Worm (Caenorhabditis elegans) whole organism, L2 larva: ENCODE data around the gene gcy-9.

Experiments used
- C34F6.9 ChIP-seq: fragments of 150-350 bp; optimal IDR thresholded peaks from 2 replicates; lab custom pipeline; 2014; ENCODE audit warnings: missing biosample characterization, missing genetic modification characterization
- F13H6.1 ChIP-seq: sonication (generic microtip); optimal IDR thresholded peaks from 2 replicates; lab custom pipeline; 2016; ENCODE audit warnings: missing genetic modification characterization, missing compliant biosample characterization
- R02D3.7 ChIP-seq: fragments of 150-350 bp; optimal IDR thresholded peaks from 2 replicates; lab custom pipeline; 2014; ENCODE audit warnings: missing biosample characterization, missing genetic modification characterization
- Y55F3AM.14 ChIP-seq: fragments of 200-800 bp; sonication (Bioruptor generic); optimal IDR thresholded peaks from 2 replicates; lab custom pipeline; 2018; ENCODE audit warnings: mild to moderate bottlenecking, missing genetic modification characterization, missing compliant biosample characterization
- alr-1 ChIP-seq: fragments of 150-350 bp; optimal IDR thresholded peaks from 2 replicates; lab custom pipeline; 2014; ENCODE audit warnings: missing biosample characterization, missing genetic modification characterization
- aly-2 ChIP-seq: fragments of 150-350 bp; optimal IDR thresholded peaks from 2 replicates; lab custom pipeline; 2014; ENCODE audit warnings: missing biosample characterization, missing genetic modification characterization
- ama-1 ChIP-seq: fragments of 150-350 bp; optimal IDR thresholded peaks from 2 replicates; lab custom pipeline; 2018; ENCODE audit warnings: inconsistent platforms
- blmp-1 ChIP-seq: sonication (generic microtip); optimal IDR thresholded peaks from 2 replicates; lab custom pipeline; 2017; ENCODE audit warnings: missing genetic modification characterization, mild to moderate bottlenecking, missing compliant biosample characterization, antibody characterized with exemption, moderate library complexity; ENCODE audit not compliant: insufficient read depth
- ceh-82 ChIP-seq: fragments of 150-350 bp; optimal IDR thresholded peaks from 2 replicates; lab custom pipeline; 2014; ENCODE audit warnings: missing biosample characterization, missing genetic modification characterization
- crh-2 ChIP-seq: sonication (generic microtip); optimal IDR thresholded peaks from 2 replicates; lab custom pipeline; 2017; ENCODE audit warnings: missing biosample characterization, missing genetic modification characterization
- elt-3 ChIP-seq: sonication (generic microtip); optimal IDR thresholded peaks from 2 replicates; lab custom pipeline; 2017; ENCODE audit warnings: missing biosample characterization, missing genetic modification characterization
- fos-1 ChIP-seq: fragments of 150-350 bp; optimal IDR thresholded peaks from 2 replicates; lab custom pipeline; 2014; ENCODE audit warnings: missing biosample characterization, missing genetic modification characterization
- gmeb-1 ChIP-seq: fragments of 150-350 bp; optimal IDR thresholded peaks from 2 replicates; lab custom pipeline; 2014; ENCODE audit warnings: missing biosample characterization, missing genetic modification characterization
- lin-11 ChIP-seq: fragments of 150-350 bp; sonication (generic microtip); optimal IDR thresholded peaks from 2 replicates; lab custom pipeline; 2014; ENCODE audit warnings: missing biosample characterization, missing genetic modification characterization, inconsistent platforms, mixed read lengths
- lsy-2 ChIP-seq, 2 experiments: fragments of 150-350 bp in 1 of 2; sonication (generic microtip) in 1 of 2; optimal IDR thresholded peaks; 2 replicates each; lab custom pipeline; 2014 to 2017; ENCODE audit warnings: missing biosample characterization in 2 of 2, missing genetic modification characterization in 2 of 2
- mab-5 ChIP-seq: fragments of 150-350 bp; optimal IDR thresholded peaks from 2 replicates; lab custom pipeline; 2014; ENCODE audit warnings: missing biosample characterization, missing genetic modification characterization
- mdl-1 ChIP-seq, 2 experiments: fragments of 150-350 bp in 1 of 2; sonication (generic microtip) in 1 of 2; optimal IDR thresholded peaks; 2 replicates each; lab custom pipeline; 2017; ENCODE audit warnings: missing biosample characterization in 2 of 2, missing genetic modification characterization in 2 of 2
- nhr-10 ChIP-seq: sonication (generic microtip); optimal IDR thresholded peaks from 2 replicates; lab custom pipeline; 2017; ENCODE audit warnings: missing biosample characterization, missing genetic modification characterization
- nhr-11 ChIP-seq: fragments of 150-350 bp; optimal IDR thresholded peaks from 2 replicates; lab custom pipeline; 2014; ENCODE audit warnings: missing biosample characterization, missing genetic modification characterization
- nhr-129 ChIP-seq: fragments of 150-350 bp; optimal IDR thresholded peaks from 2 replicates; lab custom pipeline; 2014; ENCODE audit warnings: missing biosample characterization, missing genetic modification characterization
- nhr-21 ChIP-seq: fragments of 150-350 bp; optimal IDR thresholded peaks from 2 replicates; lab custom pipeline; 2014; ENCODE audit warnings: missing biosample characterization, missing genetic modification characterization
- nhr-23 ChIP-seq: fragments of 150-350 bp; optimal IDR thresholded peaks from 2 replicates; lab custom pipeline; 2014; ENCODE audit warnings: missing biosample characterization, missing genetic modification reagents, missing genetic modification characterization
- nhr-237 ChIP-seq: fragments of 150-350 bp; optimal IDR thresholded peaks from 2 replicates; lab custom pipeline; 2014; ENCODE audit warnings: missing biosample characterization, missing genetic modification characterization
- nhr-25 ChIP-seq: fragments of 150-350 bp; sonication (generic microtip); optimal IDR thresholded peaks from 3 replicates; lab custom pipeline; 2014; ENCODE audit warnings: missing biosample characterization, missing genetic modification characterization
- nhr-6 ChIP-seq: fragments of 150-350 bp; optimal IDR thresholded peaks from 2 replicates; lab custom pipeline; 2014; ENCODE audit warnings: missing biosample characterization, missing genetic modification characterization
- peb-1 ChIP-seq: fragments of 150-350 bp; optimal IDR thresholded peaks from 2 replicates; lab custom pipeline; 2014; ENCODE audit warnings: missing biosample characterization, missing genetic modification characterization
- sem-4 ChIP-seq: fragments of 150-350 bp; optimal IDR thresholded peaks from 2 replicates; lab custom pipeline; 2014; ENCODE audit warnings: missing biosample characterization, missing genetic modification reagents, missing genetic modification characterization
- skn-1 ChIP-seq: sonication (generic microtip); optimal IDR thresholded peaks from 2 replicates; lab custom pipeline; 2017; ENCODE audit warnings: missing biosample characterization, missing genetic modification characterization
- sma-9 ChIP-seq, 2 experiments: fragments of 150-350 bp in 1 of 2; sonication (generic microtip) in 1 of 2; optimal IDR thresholded peaks; 2 replicates each; lab custom pipeline; 2014 to 2016; ENCODE audit warnings: missing genetic modification characterization in 2 of 2, mild to moderate bottlenecking in 1 of 2, missing biosample characterization in 1 of 2, missing compliant biosample characterization in 1 of 2, missing genetic modification reagents in 1 of 2, moderate library complexity in 1 of 2
- snpc-4 ChIP-seq: fragments of 150-350 bp; optimal IDR thresholded peaks from 2 replicates; lab custom pipeline; 2014; ENCODE audit warnings: missing biosample characterization, missing genetic modification characterization
- unc-39 ChIP-seq: fragments of 150-350 bp; optimal IDR thresholded peaks from 2 replicates; lab custom pipeline; 2014; ENCODE audit warnings: missing biosample characterization, missing genetic modification characterization
- unc-62 ChIP-seq: fragments of 150-350 bp; optimal IDR thresholded peaks from 2 replicates; lab custom pipeline; 2014; ENCODE audit warnings: missing biosample characterization, missing genetic modification reagents, missing genetic modification characterization
- zag-1 ChIP-seq: fragments of 150-350 bp; optimal IDR thresholded peaks from 2 replicates; lab custom pipeline; 2014; ENCODE audit warnings: missing biosample characterization, missing genetic modification characterization
- ztf-11 ChIP-seq: sonication (generic microtip); optimal IDR thresholded peaks from 2 replicates; lab custom pipeline; 2017; ENCODE audit warnings: missing biosample characterization, missing genetic modification characterization
- ztf-4 ChIP-seq: fragments of 150-350 bp; optimal IDR thresholded peaks from 2 replicates; lab custom pipeline; 2014; ENCODE audit warnings: missing biosample characterization, missing genetic modification characterization

The gcy-9 gene

DNA sequence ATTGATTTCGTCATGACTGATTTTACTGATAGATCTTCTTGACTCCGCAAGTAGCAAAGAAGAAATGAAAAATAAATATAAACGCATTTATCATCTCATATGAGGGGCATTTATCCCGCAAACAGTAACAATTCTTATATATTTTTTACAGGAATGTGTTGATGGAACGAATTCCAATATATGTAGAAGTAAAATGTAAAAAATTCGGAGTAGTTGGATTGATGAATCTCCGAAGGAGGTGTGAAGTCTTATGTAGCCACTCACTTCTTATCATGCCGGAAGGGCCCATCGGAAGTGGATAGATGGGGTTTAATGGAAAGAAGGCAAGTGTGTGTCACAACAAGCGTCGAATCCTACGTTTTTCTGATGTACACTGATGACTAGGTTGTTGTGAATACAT lies at the start of gene gcy-9:
Gene gcy-9 (minus strand): TSS at position 101 of the 400 bp plus-strand sequence.
- no peak for TF ChIP-seq mab-5 (tag; lab: Kevin White, UChicago)
- TF ChIP-seq ama-1, result no peak
- TF ChIP-seq nhr-6 (tag; lab: Kevin White, UChicago), result no peak
- TF ChIP-seq ztf-11, result no peak
- TF ChIP-seq nhr-23 (tag; lab: Kevin White, UChicago), result no peak
- TF ChIP-seq crh-2, result no peak
- TF ChIP-seq elt-3 (tag; lab: Kevin White, UChicago), result no peak
- no peak for TF ChIP-seq nhr-10 (tag; lab: Kevin White, UChicago)
- no peak for TF ChIP-seq sma-9 (GFP tag; optimal IDR thresholded peaks at IDR 0.05; lab: Kevin White, UChicago)
- TF ChIP-seq sma-9 (tag; optimal IDR thresholded peaks at IDR 0.05; lab: Kevin White, UChicago), result no peak
- TF ChIP-seq ztf-4, result no peak
- no peak for TF ChIP-seq R02D3.7
- no peak for TF ChIP-seq peb-1
- no peak for TF ChIP-seq aly-2 (tag; lab: Kevin White, UChicago)
- TF ChIP-seq F13H6.1, result no peak

- TF ChIP-seq sma-9 (GFP tag; optimal IDR thresholded peaks at IDR 0.05; lab: Kevin White, UChicago), result peak; percentile 6
- no peak for TF ChIP-seq sma-9 (tag; optimal IDR thresholded peaks at IDR 0.05; lab: Kevin White, UChicago)
- no peak for TF ChIP-seq crh-2
Observed at ce11 chrX:11386903-11387302, 49.2 kb upstream of the gcy-9 start.

- no peak for TF ChIP-seq nhr-6 (tag; lab: Kevin White, UChicago)
- TF ChIP-seq nhr-25, result peak; percentile 39
Observed at ce11 chrX:11385916-11386315, 48.2 kb upstream of the gcy-9 start.

ce11 chrX:11384534-11385441 lies 47.1 kb upstream of the gcy-9 start, which contains the start of the genes F08B12.11 and prmn-1:
Gene F08B12.11, plus strand, starts transcription at chrX:11385054.
Gene prmn-1, plus strand, starts transcription at chrX:11385084.
- TF ChIP-seq zag-1 (tag; lab: Kevin White, UChicago) (no peak), sem-4 (tag; lab: Kevin White, UChicago) (no peak), mdl-1 (tag; optimal IDR thresholded peaks at IDR 0.05; lab: Kevin White, UChicago) (no peak), skn-1 (tag; lab: Kevin White, UChicago) (no peak), elt-3 (tag; lab: Kevin White, UChicago) (no peak), gmeb-1 (tag; lab: Kevin White, UChicago) (no peak), unc-39 (tag; lab: Kevin White, UChicago) (no peak), fos-1 (tag; lab: Kevin White, UChicago) (no peak), ceh-82 (no peak), alr-1 (no peak), snpc-4 (tag; lab: Kevin White, UChicago) (no peak)
- TF ChIP-seq, all 48 proteins: peak for 0

DNA sequence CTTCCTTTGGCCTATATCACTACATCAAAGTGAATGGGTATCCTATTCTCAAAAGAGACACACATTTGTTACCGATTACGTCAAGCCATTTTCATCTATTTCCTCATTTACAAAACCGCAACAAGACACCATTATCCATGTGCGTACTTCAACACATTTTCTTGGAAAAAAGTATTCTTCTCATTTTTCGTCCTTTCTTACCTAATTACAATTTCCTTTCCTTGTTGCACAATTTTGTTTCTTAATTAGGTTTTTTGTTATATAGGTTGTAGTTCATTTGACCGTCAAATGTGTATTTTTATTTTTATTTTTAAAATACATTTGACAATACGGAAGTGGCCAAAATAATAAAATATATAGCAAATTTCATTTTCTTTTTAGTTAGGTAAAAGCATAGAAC lies 45.7 kb upstream of the gcy-9 start:
- TF ChIP-seq lin-11 (tag; lab: Kevin White, UChicago), result no peak
- no peak for TF ChIP-seq mab-5 (tag; lab: Kevin White, UChicago)
- TF ChIP-seq nhr-23 (tag; lab: Kevin White, UChicago), result no peak
- no peak for TF ChIP-seq ztf-4
- peak; percentile 2 for TF ChIP-seq sma-9 (GFP tag; optimal IDR thresholded peaks at IDR 0.05; lab: Kevin White, UChicago)
- TF ChIP-seq sma-9 (tag; optimal IDR thresholded peaks at IDR 0.05; lab: Kevin White, UChicago), result no peak
- TF ChIP-seq zag-1 (tag; lab: Kevin White, UChicago), result no peak
- TF ChIP-seq gmeb-1 (tag; lab: Kevin White, UChicago), result no peak
- no peak for TF ChIP-seq crh-2
- TF ChIP-seq C34F6.9 (tag; lab: Kevin White, UChicago), result peak; percentile 39
- TF ChIP-seq ama-1, result no peak
- no peak for TF ChIP-seq nhr-10 (tag; lab: Kevin White, UChicago)

ce11 chrX:11379135-11379781 lies 41.6 kb upstream of the gcy-9 start:
- TF ChIP-seq nhr-237 (tag; lab: Kevin White, UChicago), result no peak
- peak; percentile 89 for TF ChIP-seq F13H6.1
- TF ChIP-seq nhr-11 (tag; lab: Kevin White, UChicago), result no peak
- no peak for TF ChIP-seq R02D3.7
- TF ChIP-seq sem-4 (tag; lab: Kevin White, UChicago), result peak; percentile 4
- TF ChIP-seq Y55F3AM.14, result no peak
- TF ChIP-seq blmp-1 (tag; lab: Kevin White, UChicago), result no peak
- TF ChIP-seq nhr-21, result no peak
- peak in 1 of 2 experiments; percentile 3 for TF ChIP-seq lsy-2 (tag; optimal IDR thresholded peaks at IDR 0.05; lab: Kevin White, UChicago)
- peak; percentile 57 for TF ChIP-seq nhr-129 (tag; lab: Kevin White, UChicago)
- no peak for TF ChIP-seq unc-62
- TF ChIP-seq sma-9 (GFP tag; optimal IDR thresholded peaks at IDR 0.05; lab: Kevin White, UChicago), result peak; percentile 60
- no peak for TF ChIP-seq sma-9 (tag; optimal IDR thresholded peaks at IDR 0.05; lab: Kevin White, UChicago)
- no peak for TF ChIP-seq peb-1
